Worm (Caenorhabditis elegans): Measurements from ENCODE around the gene Y38H6C.18.

DNA sequence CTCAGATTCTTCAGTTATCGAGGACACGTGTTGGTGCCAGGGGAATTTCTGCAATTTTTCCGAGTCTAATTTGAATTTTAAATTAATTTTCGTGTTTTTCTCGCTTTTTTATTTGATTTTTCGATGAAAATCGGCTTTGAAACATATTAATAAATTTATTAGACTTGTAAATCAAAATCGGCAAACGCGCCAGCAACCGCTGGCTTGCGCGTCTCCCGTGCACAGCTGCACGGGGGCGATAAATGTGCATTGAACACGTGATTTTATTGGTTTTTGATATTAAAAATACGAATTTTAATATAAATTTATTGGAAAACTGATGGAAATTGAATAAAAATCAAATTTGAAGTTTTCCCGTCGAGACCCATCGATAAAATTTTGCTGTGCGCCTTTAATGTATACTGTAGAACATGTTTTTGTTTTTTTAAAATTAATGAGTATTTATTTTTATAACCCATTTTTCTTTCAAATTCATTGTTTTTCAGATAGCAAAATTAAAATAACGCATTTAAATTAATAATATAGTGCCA, 33.6 kb upstream of the Y38H6C.18 start, which contains the start of gene F26F2.7:
- TF ChIP-seq crh-2 (tag; optimal IDR thresholded peaks at IDR 0.05) = peak; percentile 88
- TF ChIP-seq aly-2 (tag; optimal IDR thresholded peaks at IDR 0.05) = no peak
